Fruit fly (Drosophila melanogaster) whole organism, wandering third instar larva: ENCODE results near the gene CG34244.
A peak's percentile ranks its signal among the peaks of the same experiment; 100 is the strongest.

Experiments
- Abd-B ChIP-seq: fragments of >200 bp; optimal IDR thresholded peaks from 2 replicates; lab custom pipeline; 2017; ENCODE audit warnings: missing biosample characterization, missing genetic modification characterization
- CG32264 ChIP-seq: fragments of 200-800 bp; sonication (Bioruptor generic); optimal IDR thresholded peaks from 2 replicates; lab custom pipeline; 2016; ENCODE audit warnings: missing biosample characterization, missing genetic modification characterization
- CG9705 ChIP-seq: fragments of 200-800 bp; sonication (Bioruptor generic); optimal IDR thresholded peaks from 2 replicates; lab custom pipeline; 2018; ENCODE audit warnings: missing biosample characterization, mild to moderate bottlenecking, missing genetic modification characterization
- CrebA ChIP-seq: fragments of 200-800 bp; sonication (Bioruptor generic); optimal IDR thresholded peaks from 2 replicates; lab custom pipeline; 2016; ENCODE audit warnings: missing biosample characterization, mild to moderate bottlenecking, missing genetic modification characterization, borderline replicate concordance
- Dfd ChIP-seq: fragments of >200 bp; optimal IDR thresholded peaks from 2 replicates; lab custom pipeline; 2017; ENCODE audit warnings: missing biosample characterization, missing genetic modification characterization
- Dif ChIP-seq: fragments of 200-275, 200-300 bp; sonication (Bioruptor generic); optimal IDR thresholded peaks from 2 replicates; lab custom pipeline; 2018; ENCODE audit warnings: missing biosample characterization, missing genetic modification characterization; ENCODE audit not compliant: partially characterized antibody
- GATAd ChIP-seq: sonication (Bioruptor generic); optimal IDR thresholded peaks from 2 replicates; lab custom pipeline; 2016; ENCODE audit warnings: missing biosample characterization, missing genetic modification characterization
- HLH106 ChIP-seq: fragments of 200-800 bp; optimal IDR thresholded peaks from 3 replicates; lab custom pipeline; 2019; ENCODE audit warnings: missing biosample characterization, mild to moderate bottlenecking, missing genetic modification characterization, moderate library complexity
- Hnf4 ChIP-seq: fragments of 200-800 bp; sonication (Bioruptor generic); optimal IDR thresholded peaks from 2 replicates; lab custom pipeline; 2016; ENCODE audit warnings: missing biosample characterization, mild to moderate bottlenecking, missing genetic modification characterization
- Hr78 ChIP-seq: fragments of >200 bp; optimal IDR thresholded peaks from 2 replicates; lab custom pipeline; 2017; ENCODE audit warnings: missing biosample characterization, missing genetic modification characterization
- Hr83 ChIP-seq: fragments of 200-300 bp; sonication (Bioruptor generic); optimal IDR thresholded peaks from 2 replicates; lab custom pipeline; 2016; ENCODE audit warnings: missing biosample characterization, mild to moderate bottlenecking, missing genetic modification characterization, moderate library complexity; ENCODE audit not compliant: poor library complexity, severe bottlenecking
- Jra ChIP-seq: sonication (Bioruptor generic); optimal IDR thresholded peaks from 2 replicates; lab custom pipeline; 2016; ENCODE audit warnings: missing biosample characterization, missing genetic modification characterization
- Mio ChIP-seq: sonication (Bioruptor generic); optimal IDR thresholded peaks from 2 replicates; lab custom pipeline; 2016; ENCODE audit warnings: missing biosample characterization, missing genetic modification characterization
- N ChIP-seq: fragments of >200 bp; optimal IDR thresholded peaks from 2 replicates; lab custom pipeline; 2018; ENCODE audit warnings: missing biosample characterization, missing external identifiers, missing genetic modification characterization
- OdsH ChIP-seq: fragments of 200-800 bp; sonication (Bioruptor generic); optimal IDR thresholded peaks from 2 replicates; lab custom pipeline; 2016; ENCODE audit warnings: missing biosample characterization, mild to moderate bottlenecking, missing genetic modification characterization
- Sp1 ChIP-seq: fragments of 200-800 bp; sonication (Bioruptor generic); optimal IDR thresholded peaks from 3 replicates; lab custom pipeline; 2019; ENCODE audit warnings: missing biosample characterization, mild to moderate bottlenecking, missing genetic modification characterization, moderate library complexity
- brk ChIP-seq: fragments of 200-800 bp; sonication (Bioruptor generic); optimal IDR thresholded peaks from 2 replicates; lab custom pipeline; 2016; ENCODE audit warnings: missing biosample characterization, mild to moderate bottlenecking, missing genetic modification characterization
- dl ChIP-seq, 2 experiments: fragments of 175-275, 200-275 bp in 1 of 2; fragments of 200-275 bp in 1 of 2; sonication (Bioruptor generic); optimal IDR thresholded peaks; lab custom pipeline; 2018; ENCODE audit warnings: mild to moderate bottlenecking in 2 of 2, missing biosample characterization in 2 of 2, missing genetic modification characterization in 2 of 2, moderate library complexity in 2 of 2; ENCODE audit not compliant: partially characterized antibody in 2 of 2, insufficient read depth in 1 of 2
- dmrt93B ChIP-seq: fragments of 200-800 bp; sonication (Bioruptor generic); optimal IDR thresholded peaks from 2 replicates; lab custom pipeline; 2018; ENCODE audit warnings: missing biosample characterization, mild to moderate bottlenecking, missing genetic modification characterization
- dsf ChIP-seq: sonication (Bioruptor generic); optimal IDR thresholded peaks from 2 replicates; lab custom pipeline; 2016; ENCODE audit warnings: missing biosample characterization, missing genetic modification characterization, borderline replicate concordance
- ey ChIP-seq: fragments of 200-800 bp; sonication (Bioruptor generic); optimal IDR thresholded peaks from 2 replicates; lab custom pipeline; 2016; ENCODE audit warnings: missing biosample characterization, missing genetic modification characterization
- foxo ChIP-seq, 2 experiments: fragments of 200-800 bp; sonication (Bioruptor generic); optimal IDR thresholded peaks; 2 replicates in 1 of 2; 3 replicates in 1 of 2; lab custom pipeline; 2016 to 2017; ENCODE audit warnings: missing biosample characterization in 2 of 2, missing genetic modification characterization in 2 of 2
- fru ChIP-seq: fragments of 200-800 bp; sonication (Bioruptor generic); optimal IDR thresholded peaks from 3 replicates; lab custom pipeline; 2016; ENCODE audit warnings: missing biosample characterization, mild to moderate bottlenecking, missing genetic modification characterization
- h ChIP-seq: fragments of 200-800 bp; sonication (Bioruptor generic); optimal IDR thresholded peaks from 3 replicates; lab custom pipeline; 2016; ENCODE audit warnings: missing biosample characterization, mild to moderate bottlenecking, missing genetic modification characterization
- jim ChIP-seq: fragments of 175-275, 200-325 bp; sonication (Bioruptor generic); optimal IDR thresholded peaks from 2 replicates; lab custom pipeline; 2016; ENCODE audit warnings: missing biosample characterization, mild to moderate bottlenecking, missing genetic modification characterization
- lola ChIP-seq: fragments of >200 bp; optimal IDR thresholded peaks from 2 replicates; lab custom pipeline; 2017; ENCODE audit warnings: missing biosample characterization, missing genetic modification characterization
- pan ChIP-seq: fragments of >200 bp; optimal IDR thresholded peaks from 2 replicates; lab custom pipeline; 2017
- psq ChIP-seq: fragments of 200-800 bp; sonication (Bioruptor generic); optimal IDR thresholded peaks from 3 replicates; lab custom pipeline; 2017; ENCODE audit warnings: missing biosample characterization, mild to moderate bottlenecking, missing genetic modification characterization, moderate library complexity
- rgr ChIP-seq: fragments of 200-800 bp; sonication (Bioruptor generic); optimal IDR thresholded peaks from 3 replicates; lab custom pipeline; 2016; ENCODE audit warnings: missing biosample characterization, mild to moderate bottlenecking, missing genetic modification characterization
- sage ChIP-seq: fragments of 200-800 bp; sonication (Bioruptor generic); optimal IDR thresholded peaks from 2 replicates; lab custom pipeline; 2016; ENCODE audit warnings: missing biosample characterization, mild to moderate bottlenecking, missing genetic modification characterization
- sv ChIP-seq: fragments of 200-800 bp; sonication (Bioruptor generic); optimal IDR thresholded peaks from 3 replicates; lab custom pipeline; 2016; ENCODE audit warnings: missing biosample characterization, missing genetic modification characterization
- tai ChIP-seq: sonication (Bioruptor generic); optimal IDR thresholded peaks from 2 replicates; lab custom pipeline; 2016; ENCODE audit warnings: missing biosample characterization, missing genetic modification characterization
- usp ChIP-seq: fragments of >200 bp; optimal IDR thresholded peaks from 2 replicates; lab custom pipeline; 2017; ENCODE audit warnings: missing biosample characterization, missing genetic modification characterization
- woc ChIP-seq: sonication (Bioruptor generic); optimal IDR thresholded peaks from 2 replicates; lab custom pipeline; 2016; ENCODE audit warnings: missing biosample characterization, mild to moderate bottlenecking, missing genetic modification characterization

CG34244 gene

dm6 chr3L:14241065-14241464 is 5.3 kb upstream of the CG34244 start:
- TF ChIP-seq fru: peak; percentile 19
- TF ChIP-seq Hr78 (GFP tag; lab: Kevin White, UChicago): no peak
- no peak for TF ChIP-seq CG9705
- peak; percentile 27 for TF ChIP-seq sage (GFP tag; lab: Kevin White, UChicago)
- TF ChIP-seq usp: no peak
- TF ChIP-seq tai (GFP tag; lab: Kevin White, UChicago): no peak
- TF ChIP-seq CrebA: no peak
- TF ChIP-seq Hr83 (GFP tag; lab: Kevin White, UChicago): no peak
- TF ChIP-seq h (GFP tag; lab: Kevin White, UChicago): peak; percentile 37
- TF ChIP-seq foxo (GFP tag; optimal IDR thresholded peaks at IDR 0.05; lab: Kevin White, UChicago): peak in 1 of 2 experiments; percentile 49
- peak; percentile 23 for TF ChIP-seq rgr
- TF ChIP-seq HLH106 (tag; lab: Kevin White, UChicago): peak; percentile 55
- peak; percentile 55 for TF ChIP-seq Sp1 (GFP tag; lab: Kevin White, UChicago)
- TF ChIP-seq lola (GFP tag; lab: Kevin White, UChicago): no peak
- peak; percentile 2 for TF ChIP-seq woc
- TF ChIP-seq OdsH (GFP tag; lab: Kevin White, UChicago): peak; percentile 42
- TF ChIP-seq Hnf4 (GFP tag; lab: Kevin White, UChicago): peak; percentile 19
- TF ChIP-seq CG32264 (GFP tag; lab: Kevin White, UChicago): no peak
- TF ChIP-seq ey: peak; percentile 16

- no peak for TF ChIP-seq CrebA
- TF ChIP-seq Jra (GFP tag; lab: Kevin White, UChicago): no peak
- peak; percentile 57 for TF ChIP-seq fru
- TF ChIP-seq woc: peak; percentile 13
- peak; percentile 3 for TF ChIP-seq CG32264 (GFP tag; lab: Kevin White, UChicago)
- TF ChIP-seq foxo (GFP tag; optimal IDR thresholded peaks at IDR 0.05; lab: Kevin White, UChicago): peak in 1 of 2 experiments; percentile 56
- peak; percentile 34 for TF ChIP-seq ey
- peak; percentile 58 for TF ChIP-seq OdsH (GFP tag; lab: Kevin White, UChicago)
- TF ChIP-seq HLH106 (tag; lab: Kevin White, UChicago): peak; percentile 32
- no peak for TF ChIP-seq Dif (GFP tag; lab: Kevin White, UChicago)
- peak; percentile 47 for TF ChIP-seq psq (GFP tag; lab: Kevin White, UChicago)
- peak; percentile 51 for TF ChIP-seq h (GFP tag; lab: Kevin White, UChicago)
- TF ChIP-seq Sp1 (GFP tag; lab: Kevin White, UChicago): peak; percentile 61
- TF ChIP-seq rgr: peak; percentile 31
These were observed 3.6 kb upstream of the CG34244 start for dm6 chr3L:14239325-14239724.

DNA sequence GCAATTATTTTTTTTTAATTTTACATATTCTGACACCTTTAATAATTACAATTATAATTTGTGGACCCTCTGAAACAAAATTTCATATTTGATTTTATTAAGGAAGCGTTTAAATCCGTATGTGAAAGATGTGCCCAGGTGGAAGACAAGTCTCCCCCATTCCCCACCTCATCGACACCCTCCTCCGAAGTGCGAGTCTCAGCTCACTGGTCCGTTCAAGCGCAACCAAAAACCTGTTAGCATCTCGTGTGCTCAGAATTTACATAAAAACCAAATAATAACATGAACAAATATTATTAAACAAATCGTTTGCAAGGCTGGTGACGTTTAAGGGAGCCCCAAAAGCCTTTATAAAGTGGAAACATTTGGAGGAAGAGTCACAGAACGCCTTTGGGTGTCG is 594 bp upstream of the CG34244 start, which contains the start of gene CG7906:
CG7906 (plus strand) TSS at position 301 of the 400 bp plus-strand sequence.
- no peak for TF ChIP-seq Abd-B (GFP tag; lab: Kevin White, UChicago)
- no peak for TF ChIP-seq psq (GFP tag; lab: Kevin White, UChicago)
- no peak for TF ChIP-seq dsf (GFP tag; lab: Kevin White, UChicago)
- TF ChIP-seq brk (GFP tag; lab: Kevin White, UChicago): no peak
- no peak for TF ChIP-seq Sp1 (GFP tag; lab: Kevin White, UChicago)
- no peak for TF ChIP-seq Dfd
- no peak for TF ChIP-seq sage (GFP tag; lab: Kevin White, UChicago)
- no peak for TF ChIP-seq pan (lab: Kevin White, UChicago)
- TF ChIP-seq Hr83 (GFP tag; lab: Kevin White, UChicago): no peak
- TF ChIP-seq jim (GFP tag; lab: Kevin White, UChicago): no peak
- no peak for TF ChIP-seq CG32264 (GFP tag; lab: Kevin White, UChicago)
- no peak for TF ChIP-seq Dif (GFP tag; lab: Kevin White, UChicago)
- TF ChIP-seq GATAd (GFP tag; lab: Kevin White, UChicago): no peak
- TF ChIP-seq sv (GFP tag; lab: Kevin White, UChicago): no peak
- no peak for TF ChIP-seq CG9705
- TF ChIP-seq Hnf4 (GFP tag; lab: Kevin White, UChicago): no peak
- TF ChIP-seq h (GFP tag; lab: Kevin White, UChicago): no peak
- TF ChIP-seq Hr78 (GFP tag; lab: Kevin White, UChicago): no peak
- no peak for TF ChIP-seq tai (GFP tag; lab: Kevin White, UChicago)
- TF ChIP-seq, all 38 proteins: peak for 0

DNA sequence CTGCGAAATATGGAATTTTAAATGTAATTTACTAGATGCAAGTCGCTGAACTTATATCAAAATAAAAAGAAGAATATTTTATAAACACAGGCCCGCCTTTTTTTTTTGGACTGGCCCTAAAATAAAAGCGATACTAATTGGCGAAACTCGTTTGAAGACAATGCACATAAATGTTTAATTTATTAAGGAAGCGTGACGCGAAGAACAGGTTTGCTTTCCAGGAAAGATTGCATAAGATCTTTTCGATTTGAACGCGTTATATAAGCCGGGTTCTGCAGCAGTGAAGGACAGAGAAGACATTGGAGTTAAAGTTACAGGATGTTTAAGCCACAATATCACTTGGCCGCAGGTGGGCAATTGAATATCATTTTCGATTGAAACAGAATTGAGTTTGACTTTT is 2.6 kb downstream of the CG34244 start, which contains the start of gene CG7924:
CG7924 (plus strand) TSS at position 301 of the 400 bp plus-strand sequence.
- TF ChIP-seq OdsH (GFP tag; lab: Kevin White, UChicago) (no peak), dmrt93B (GFP tag; lab: Kevin White, UChicago) (no peak), Mio (GFP tag; lab: Kevin White, UChicago) (no peak), CrebA (no peak), dl (GFP tag; optimal IDR thresholded peaks at IDR 0.05; lab: Kevin White, UChicago; ENCODE audit: insufficient read depth in 1 of 2, partially characterized antibody in 2 of 2) (no peak), lola (GFP tag; lab: Kevin White, UChicago) (no peak), fru (no peak), CG9705 (no peak), ey (no peak), brk (GFP tag; lab: Kevin White, UChicago) (no peak), N (GFP tag; lab: Kevin White, UChicago) (no peak), CG32264 (GFP tag; lab: Kevin White, UChicago) (no peak), rgr (no peak), tai (GFP tag; lab: Kevin White, UChicago) (no peak), Dfd (no peak), Dif (GFP tag; lab: Kevin White, UChicago) (no peak), HLH106 (tag; lab: Kevin White, UChicago) (no peak)
- TF ChIP-seq, all 38 proteins: peak for 0
